Worm (Caenorhabditis elegans) whole organism, L1 larva: ENCODE results near the gene F14F9.5.

ENCODE experiments used
- C34B4.2 ChIP-seq: sonication (generic microtip); optimal IDR thresholded peaks from 2 replicates; lab custom pipeline; 2017; ENCODE audit warnings: mild to moderate bottlenecking, missing genetic modification characterization, missing compliant biosample characterization
- Y116A8C.19 ChIP-seq: sonication (generic microtip); optimal IDR thresholded peaks from 2 replicates; lab custom pipeline; 2016; ENCODE audit warnings: missing compliant biosample characterization, missing genetic modification characterization, borderline replicate concordance
- aha-1 ChIP-seq: fragments of 150-350 bp; optimal IDR thresholded peaks from 2 replicates; lab custom pipeline; 2014; ENCODE audit warnings: missing biosample characterization, missing genetic modification characterization
- alr-1 ChIP-seq: fragments of 200-800 bp; sonication (Bioruptor generic); optimal IDR thresholded peaks from 2 replicates; lab custom pipeline; 2018; ENCODE audit warnings: borderline replicate concordance, mild to moderate bottlenecking, missing genetic modification characterization, missing compliant biosample characterization
- ces-1 ChIP-seq: fragments of 150-350 bp; optimal IDR thresholded peaks from 2 replicates; lab custom pipeline; 2014; ENCODE audit warnings: missing biosample characterization, missing genetic modification reagents, missing genetic modification characterization
- efl-1 ChIP-seq, 4 experiments: fragments of 150-350 bp; optimal IDR thresholded peaks in 3 of 4; peaks in 1 of 4; 1 replicate in 1 of 4; 2 replicates in 3 of 4; lab custom pipeline; 2014; ENCODE audit warnings: missing biosample characterization in 2 of 4, missing genetic modification characterization in 2 of 4, missing genetic modification reagents in 2 of 4
- egl-27 ChIP-seq, 2 experiments: fragments of 150-350 bp in 1 of 2; sonication (generic microtip); optimal IDR thresholded peaks; 3 replicates each; lab custom pipeline; 2017 to 2018; ENCODE audit warnings: missing biosample characterization in 2 of 2, missing genetic modification characterization in 2 of 2, missing genetic modification reagents in 2 of 2
- ets-5 ChIP-seq: fragments of 200-800 bp; sonication (Bioruptor generic); IDR thresholded peaks from 2 replicates; pipeline ENCODE4 v1.3.6; 2022; ENCODE audit warnings: missing genetic modification characterization, missing compliant biosample characterization
- fkh-10 ChIP-seq: sonication (generic microtip); optimal IDR thresholded peaks from 2 replicates; lab custom pipeline; 2017; ENCODE audit warnings: missing biosample characterization, missing genetic modification reagents, missing genetic modification characterization
- fkh-8 ChIP-seq: sonication (generic microtip); optimal IDR thresholded peaks from 2 replicates; lab custom pipeline; 2016; ENCODE audit warnings: mild to moderate bottlenecking, missing genetic modification characterization, missing compliant biosample characterization
- hlh-17 ChIP-seq: fragments of 200-800 bp; sonication (Bioruptor generic); optimal IDR thresholded peaks from 2 replicates; lab custom pipeline; 2018; ENCODE audit warnings: missing genetic modification characterization, mild to moderate bottlenecking, missing compliant biosample characterization, moderate library complexity, borderline replicate concordance
- hpl-2 ChIP-seq: fragments of 150-350 bp; optimal IDR thresholded peaks from 2 replicates; lab custom pipeline; 2014; ENCODE audit warnings: missing biosample characterization, missing genetic modification reagents, missing genetic modification characterization
- irx-1 ChIP-seq: sonication (generic microtip); optimal IDR thresholded peaks from 2 replicates; lab custom pipeline; 2016; ENCODE audit warnings: missing genetic modification characterization, missing compliant biosample characterization
- lin-15B ChIP-seq: fragments of 150-350 bp; sonication (generic microtip); optimal IDR thresholded peaks from 3 replicates; lab custom pipeline; 2014; ENCODE audit warnings: missing biosample characterization, missing genetic modification characterization
- lin-35 ChIP-seq, 2 experiments: fragments of 150-350 bp; optimal IDR thresholded peaks; 2 replicates each; lab custom pipeline; 2014; ENCODE audit warnings: missing biosample characterization in 2 of 2, missing genetic modification characterization in 2 of 2, missing genetic modification reagents in 2 of 2
- lir-3 ChIP-seq: sonication (generic microtip); optimal IDR thresholded peaks from 2 replicates; lab custom pipeline; 2016; ENCODE audit warnings: mild to moderate bottlenecking, missing genetic modification characterization, moderate library complexity, missing compliant biosample characterization; ENCODE audit not compliant: poor library complexity
- lsy-2 ChIP-seq, 2 experiments: fragments of 150-350 bp; optimal IDR thresholded peaks; 2 replicates each; lab custom pipeline; 2014; ENCODE audit warnings: missing biosample characterization in 2 of 2, missing genetic modification characterization in 2 of 2
- mab-9 ChIP-seq: fragments of 200-800 bp; sonication (Bioruptor generic); IDR thresholded peaks from 2 replicates; pipeline ENCODE4 v1.3.6; 2022; ENCODE audit warnings: missing genetic modification reagents, missing genetic modification characterization, missing compliant biosample characterization
- mdl-1 ChIP-seq, 2 experiments: fragments of 150-350 bp; optimal IDR thresholded peaks; 2 replicates each; lab custom pipeline; 2014 to 2017; ENCODE audit warnings: missing biosample characterization in 2 of 2, missing genetic modification characterization in 2 of 2, inconsistent platforms in 1 of 2
- mep-1 ChIP-seq: fragments of 150-350 bp; optimal IDR thresholded peaks from 2 replicates; lab custom pipeline; 2014; ENCODE audit warnings: missing biosample characterization, missing genetic modification characterization
- nhr-12 ChIP-seq: sonication (generic microtip); optimal IDR thresholded peaks from 2 replicates; lab custom pipeline; 2017; ENCODE audit warnings: missing biosample characterization, missing genetic modification characterization
- nhr-19 ChIP-seq: fragments of 200-800 bp; sonication (Bioruptor generic); conservative IDR thresholded peaks from 2 replicates; pipeline ENCODE4 v1.3.6; 2022; ENCODE audit warnings: missing genetic modification characterization, missing compliant biosample characterization
- nhr-20 ChIP-seq: sonication (generic microtip); optimal IDR thresholded peaks from 2 replicates; lab custom pipeline; 2016; ENCODE audit warnings: mild to moderate bottlenecking, missing genetic modification characterization, missing compliant biosample characterization
- nhr-71 ChIP-seq: sonication (generic microtip); optimal IDR thresholded peaks from 2 replicates; lab custom pipeline; 2016; ENCODE audit warnings: mild to moderate bottlenecking, missing genetic modification characterization, moderate library complexity, missing compliant biosample characterization
- nhr-76 ChIP-seq: sonication (generic microtip); optimal IDR thresholded peaks from 2 replicates; lab custom pipeline; 2017; ENCODE audit warnings: missing biosample characterization, missing genetic modification characterization
- pag-3 ChIP-seq: sonication (generic microtip); optimal IDR thresholded peaks from 2 replicates; lab custom pipeline; 2017; ENCODE audit warnings: missing genetic modification characterization, mild to moderate bottlenecking, missing compliant biosample characterization, antibody characterized with exemption, borderline replicate concordance; ENCODE audit not compliant: insufficient read depth
- rnt-1 ChIP-seq: sonication (generic microtip); optimal IDR thresholded peaks from 2 replicates; lab custom pipeline; 2016; ENCODE audit warnings: mild to moderate bottlenecking, missing genetic modification characterization, moderate library complexity, missing compliant biosample characterization
- skn-1 ChIP-seq: fragments of 150-350 bp; optimal IDR thresholded peaks from 2 replicates; lab custom pipeline; 2014; ENCODE audit warnings: missing biosample characterization, missing genetic modification characterization
- snu-23 ChIP-seq: sonication (generic microtip); optimal IDR thresholded peaks from 2 replicates; lab custom pipeline; 2016; ENCODE audit warnings: missing genetic modification characterization, missing compliant biosample characterization
- sup-37 ChIP-seq: fragments of 200-800 bp; sonication (Bioruptor generic); optimal IDR thresholded peaks from 2 replicates; lab custom pipeline; 2018; ENCODE audit warnings: mild to moderate bottlenecking, missing genetic modification characterization, missing compliant biosample characterization
- swsn-7 ChIP-seq: sonication (generic microtip); optimal IDR thresholded peaks from 2 replicates; lab custom pipeline; 2016; ENCODE audit warnings: missing genetic modification characterization, missing compliant biosample characterization
- tlp-1 ChIP-seq: fragments of 150-350 bp; optimal IDR thresholded peaks from 2 replicates; lab custom pipeline; 2014; ENCODE audit warnings: missing biosample characterization, missing genetic modification characterization
- unc-130 ChIP-seq: fragments of 150-350 bp; optimal IDR thresholded peaks from 2 replicates; lab custom pipeline; 2017; ENCODE audit warnings: missing biosample characterization, missing genetic modification characterization, inconsistent platforms
- unc-30 ChIP-seq: sonication (generic microtip); optimal IDR thresholded peaks from 2 replicates; lab custom pipeline; 2017; ENCODE audit warnings: missing biosample characterization, missing genetic modification characterization
- unc-62 ChIP-seq: fragments of 150-350 bp; optimal IDR thresholded peaks from 2 replicates; lab custom pipeline; 2014; ENCODE audit warnings: missing biosample characterization, missing genetic modification reagents, missing genetic modification characterization
- vab-15 ChIP-seq: sonication (generic microtip); optimal IDR thresholded peaks from 2 replicates; lab custom pipeline; 2017; ENCODE audit warnings: missing genotype, mild to moderate bottlenecking, missing genetic modification characterization, missing compliant biosample characterization
- xbp-1 ChIP-seq: sonication (generic microtip); optimal IDR thresholded peaks from 2 replicates; lab custom pipeline; 2016; ENCODE audit warnings: missing genetic modification characterization, missing compliant biosample characterization
- zag-1 ChIP-seq: fragments of 150-350 bp; optimal IDR thresholded peaks from 2 replicates; lab custom pipeline; 2014; ENCODE audit warnings: missing biosample characterization, missing genetic modification characterization
- zip-4 ChIP-seq: fragments of 200-800 bp; sonication (Bioruptor generic); optimal IDR thresholded peaks from 2 replicates; lab custom pipeline; 2018; ENCODE audit warnings: mild to moderate bottlenecking, missing genetic modification characterization, moderate library complexity, missing compliant biosample characterization
- ztf-11 ChIP-seq, 2 experiments: sonication (generic microtip); optimal IDR thresholded peaks; 2 replicates each; lab custom pipeline; 2016 to 2017; ENCODE audit warnings: missing genetic modification characterization in 2 of 2, missing biosample characterization in 1 of 2, missing compliant biosample characterization in 1 of 2

Gene F14F9.5

ce11 chrV:5131380-5131779, 4.5 kb downstream of the F14F9.5 start (continued):
- TF ChIP-seq nhr-76 (tag; lab: Kevin White, UChicago) (no peak), skn-1 (peak; percentile 96), ets-5 (no peak), unc-30 (tag; lab: Kevin White, UChicago) (no peak), ces-1 (no peak)

- TF ChIP-seq swsn-7 (no peak), unc-62 (GFP tag; lab: Kevin White, UChicago) (no peak), tlp-1 (tag; lab: Kevin White, UChicago) (no peak), sup-37 (no peak), vab-15 (tag; lab: Kevin White, UChicago) (no peak), skn-1 (no peak), nhr-71 (tag; lab: Kevin White, UChicago) (no peak), mab-9 (GFP tag; lab: Robert Waterston, UW) (no peak), nhr-12 (tag; lab: Kevin White, UChicago) (no peak), mep-1 (no peak), mdl-1 (tag; optimal IDR thresholded peaks at IDR 0.05; lab: Kevin White, UChicago) (no peak), hpl-2 (GFP tag; lab: Kevin White, UChicago) (no peak), alr-1 (tag; lab: Kevin White, UChicago) (no peak), egl-27 (tag; optimal IDR thresholded peaks at IDR 0.05; lab: Kevin White, UChicago) (no peak), lir-3 (tag; lab: Kevin White, UChicago) (no peak), lin-15B (tag; lab: Kevin White, UChicago) (no peak), zag-1 (tag; lab: Kevin White, UChicago) (no peak), zip-4 (GFP tag; lab: Kevin White, UChicago) (no peak), rnt-1 (tag; lab: Kevin White, UChicago) (no peak), lsy-2 (tag; optimal IDR thresholded peaks at IDR 0.05; lab: Kevin White, UChicago) (no peak)
Measured at ce11 chrV:5132441-5132840, 5.5 kb downstream of the F14F9.5 start, which contains the start of gene F14F9.4. Gene F14F9.4 (plus strand): TSS chrV:5132741.

ce11 chrV:5137919-5138318, 11.0 kb downstream of the F14F9.5 start, which contains the start of gene F14F9.3:
Gene F14F9.3 (plus strand): TSS chrV:5138219.
- TF ChIP-seq lin-35 (GFP tag; optimal IDR thresholded peaks at IDR 0.05; lab: Kevin White, UChicago), result no peak
- TF ChIP-seq efl-1 (optimal IDR thresholded peaks at IDR 0.05; lab: Kevin White, UChicago), result no peak
- TF ChIP-seq efl-1 (GFP tag; optimal IDR thresholded peaks at IDR 0.05 in 1 of 2; lab: Kevin White, UChicago), result no peak
- no peak for TF ChIP-seq sup-37
- TF ChIP-seq swsn-7, result no peak
- TF ChIP-seq hlh-17 (GFP tag; lab: Kevin White, UChicago), result no peak
- no peak for TF ChIP-seq C34B4.2 (tag; lab: Kevin White, UChicago)
- no peak for TF ChIP-seq snu-23 (GFP tag; lab: Kevin White, UChicago)
- TF ChIP-seq nhr-20 (tag; lab: Kevin White, UChicago), result no peak
- no peak for TF ChIP-seq ztf-11 (tag; optimal IDR thresholded peaks at IDR 0.05; lab: Kevin White, UChicago)
- no peak for TF ChIP-seq irx-1
- TF ChIP-seq aha-1 (tag; lab: Kevin White, UChicago), result no peak
- no peak for TF ChIP-seq Y116A8C.19 (tag; lab: Kevin White, UChicago)
- no peak for TF ChIP-seq xbp-1 (tag; lab: Kevin White, UChicago)

ce11 chrV:5143785-5144184, 16.9 kb downstream of the F14F9.5 start, which contains the start of gene srh-129:
Gene srh-129 (minus strand): TSS chrV:5143885.
- TF ChIP-seq fkh-8, result peak; percentile 26
- no peak for TF ChIP-seq nhr-19 (GFP tag; lab: Robert Waterston, UW)
- TF ChIP-seq unc-130 (tag; lab: Kevin White, UChicago), result no peak
- no peak for TF ChIP-seq nhr-12 (tag; lab: Kevin White, UChicago)
- TF ChIP-seq pag-3 (tag; lab: Kevin White, UChicago), result no peak
- no peak for TF ChIP-seq mab-9 (GFP tag; lab: Robert Waterston, UW)
- TF ChIP-seq ces-1, result no peak
- no peak for TF ChIP-seq fkh-10 (GFP tag; lab: Kevin White, UChicago)
